Worm (Caenorhabditis elegans): ENCODE measurements around the gene col-141.

Gene col-141

ce11 chrV:6784853-6785492 is 44.5 kb upstream of the col-141 start, which contains the start of the genes spn-4 and spe-39:
Gene spn-4, minus strand, starts transcription at chrV:6784903.
Gene spe-39, plus strand, starts transcription at chrV:6785451.
- TF ChIP-seq ceh-20 (GFP tag; IDR thresholded peaks at IDR 0.05) (peak; percentile 47; the same call in 1 of the 2 replicates), cey-2 (tag; optimal IDR thresholded peaks at IDR 0.05; ENCODE audit: borderline replicate concordance, insufficient read depth) (no peak), F37D6.2 (tag; optimal IDR thresholded peaks at IDR 0.05) (peak; percentile 2), egl-43 (GFP tag; IDR thresholded peaks at IDR 0.05) (no peak), zip-2 (tag; optimal IDR thresholded peaks at IDR 0.05) (no peak), spr-1 (tag; optimal IDR thresholded peaks at IDR 0.05) (peak; percentile 36), spr-3 (GFP tag; optimal IDR thresholded peaks at IDR 0.05) (no peak), tra-1 (GFP tag; IDR thresholded peaks at IDR 0.05) (no peak), pqm-1 (tag; optimal IDR thresholded peaks at IDR 0.05) (no peak), aly-2 (tag; optimal IDR thresholded peaks at IDR 0.05) (no peak), ceh-62 (tag; optimal IDR thresholded peaks at IDR 0.05) (no peak), nhr-11 (tag; optimal IDR thresholded peaks at IDR 0.05) (no peak), lin-1 (GFP tag; IDR thresholded peaks at IDR 0.05) (peak; percentile 43; the same call in 1 of the 2 replicates), attf-4 (tag; optimal IDR thresholded peaks at IDR 0.05) (no peak), ama-1 (optimal IDR thresholded peaks at IDR 0.05) (no peak), zfp-2 (tag; optimal IDR thresholded peaks at IDR 0.05) (no peak), Y105C5A.15 (GFP tag; IDR thresholded peaks at IDR 0.05) (no peak), tag-97 (GFP tag; IDR thresholded peaks at IDR 0.05) (no peak), unc-62 (GFP tag; optimal IDR thresholded peaks at IDR 0.05 in 1 of 2) (no peak), unc-62 (tag; optimal IDR thresholded peaks at IDR 0.05) (no peak), ceh-44 (GFP tag; IDR thresholded peaks at IDR 0.05) (no peak), dve-1 (tag; optimal IDR thresholded peaks at IDR 0.05; ENCODE audit: insufficient read depth) (no peak), nhr-76 (tag; optimal IDR thresholded peaks at IDR 0.05) (no peak), dmd-8 (GFP tag; IDR thresholded peaks at IDR 0.05) (no peak), zag-1 (tag; optimal IDR thresholded peaks at IDR 0.05) (no peak), lin-15B (tag; optimal IDR thresholded peaks at IDR 0.05) (no peak), arid-1 (GFP tag; conservative IDR thresholded peaks at IDR 0.05) (no peak), hlh-11 (tag; optimal IDR thresholded peaks at IDR 0.05) (peak; percentile 39), duxl-1 (tag; optimal IDR thresholded peaks at IDR 0.05; ENCODE audit: poor library complexity) (peak; percentile 57), snpc-4 (tag; optimal IDR thresholded peaks at IDR 0.05) (no peak), ztf-11 (tag; optimal IDR thresholded peaks at IDR 0.05) (no peak), fkh-10 (GFP tag; optimal IDR thresholded peaks at IDR 0.05) (peak; percentile 22), Y5F2A.4 (GFP tag; optimal IDR thresholded peaks at IDR 0.05) (no peak), nhr-77 (tag; optimal IDR thresholded peaks at IDR 0.05) (peak; percentile 26), lsy-2 (tag; optimal IDR thresholded peaks at IDR 0.05) (peak in 1 of 2 experiments; percentile 77), ctbp-1 (GFP tag; IDR thresholded peaks at IDR 0.05) (no peak), daf-19 (GFP tag; conservative IDR thresholded peaks at IDR 0.05) (no peak), snpc-1.2 (GFP tag; IDR thresholded peaks at IDR 0.05) (0 out of 2 replicates have a peak, but pooled peaks have one; percentile 51), nhr-25 (tag; optimal IDR thresholded peaks at IDR 0.05; ENCODE audit: borderline replicate concordance, insufficient read depth) (no peak), ZK546.5 (tag; optimal IDR thresholded peaks at IDR 0.05) (no peak), hmg-1.1 (GFP tag; IDR thresholded peaks at IDR 0.05) (peak; percentile 70; the same call in 1 of the 2 replicates), ZK337.2 (GFP tag; IDR thresholded peaks at IDR 0.05) (no peak), ceh-32 (tag; optimal IDR thresholded peaks at IDR 0.05; ENCODE audit: poor library complexity) (no peak), hlh-30 (tag; optimal IDR thresholded peaks at IDR 0.05; ENCODE audit: insufficient read depth) (no peak), mdt-29 (GFP tag; IDR thresholded peaks at IDR 0.05) (no peak), T20F7.1 (GFP tag; optimal IDR thresholded peaks at IDR 0.05) (peak; percentile 13), mxl-2 (GFP tag; conservative IDR thresholded peaks at IDR 0.05) (no peak), aha-1 (tag) (no peak), ces-1 (GFP tag; optimal IDR thresholded peaks at IDR 0.05) (no peak), nhr-111 (GFP tag; optimal IDR thresholded peaks at IDR 0.05) (no peak), D1046.2 (GFP tag; IDR thresholded peaks at IDR 0.05) (no peak)

Measured in whole organism, L4 larva.